Worm (Caenorhabditis elegans): ENCODE results near the gene nekl-3.

DNA sequence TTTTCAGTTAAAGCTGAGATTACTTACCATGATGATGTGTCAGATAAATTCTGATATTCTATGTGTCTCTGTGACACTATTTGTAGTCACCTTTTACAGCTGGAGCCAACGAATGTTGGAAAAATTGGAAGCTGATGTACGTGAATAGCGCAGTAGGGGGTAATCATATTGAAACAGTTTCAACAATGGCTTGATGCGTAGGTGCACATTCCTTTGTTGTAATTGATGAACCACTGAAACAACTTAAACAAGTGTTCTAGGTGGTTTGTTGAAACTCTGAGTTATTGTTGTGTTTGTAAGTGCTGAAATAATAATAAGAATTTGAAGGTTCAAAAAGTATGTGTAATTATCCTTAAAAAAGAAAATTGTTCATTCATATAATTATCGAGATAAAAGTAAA, 34.7 kb downstream of the nekl-3 start, which contains the start of gene nspc-12:
- TF ChIP-seq madf-6 (GFP tag; IDR thresholded peaks at IDR 0.05), result no peak
- no peak for TF ChIP-seq ama-1 (optimal IDR thresholded peaks at IDR 0.05)
- TF ChIP-seq ama-1 (GFP tag; optimal IDR thresholded peaks at IDR 0.05), result no peak
- no peak for TF ChIP-seq unc-62 (GFP tag; optimal IDR thresholded peaks at IDR 0.05)
- TF ChIP-seq lsy-27 (tag; optimal IDR thresholded peaks at IDR 0.05; ENCODE audit: borderline replicate concordance, insufficient read depth), result no peak
- no peak for TF ChIP-seq hsf-1 (GFP tag; IDR thresholded peaks at IDR 0.05)
- TF ChIP-seq F10E7.11 (tag; optimal IDR thresholded peaks at IDR 0.05), result no peak
